Worm (Caenorhabditis elegans) whole organism, late embryonic: ENCODE results near the gene ZK688.12.

Experiments used
- Y22D7AL.16 ChIP-seq: sonication (generic microtip); optimal IDR thresholded peaks from 2 replicates; lab custom pipeline; 2016; ENCODE audit warnings: missing genetic modification characterization, missing compliant biosample characterization
- ahr-1 ChIP-seq: sonication (generic microtip); optimal IDR thresholded peaks from 2 replicates; lab custom pipeline; 2016; ENCODE audit warnings: missing genetic modification characterization, missing compliant biosample characterization
- ama-1 ChIP-seq: fragments of 150-350 bp; optimal IDR thresholded peaks from 2 replicates; lab custom pipeline; 2014
- ceh-2 ChIP-seq: sonication (generic microtip); optimal IDR thresholded peaks from 2 replicates; lab custom pipeline; 2016; ENCODE audit warnings: missing genotype, missing genetic modification characterization, missing compliant biosample characterization
- ceh-22 ChIP-seq: sonication (generic microtip); optimal IDR thresholded peaks from 2 replicates; lab custom pipeline; 2017; ENCODE audit warnings: missing biosample characterization, missing genetic modification characterization
- ceh-48 ChIP-seq: sonication (generic microtip); optimal IDR thresholded peaks from 2 replicates; lab custom pipeline; 2016; ENCODE audit warnings: missing genetic modification characterization, inconsistent platforms, missing compliant biosample characterization
- ceh-6 ChIP-seq: fragments of 200-800 bp; sonication (Bioruptor generic); optimal IDR thresholded peaks from 2 replicates; lab custom pipeline; 2018; ENCODE audit warnings: mild to moderate bottlenecking, missing genetic modification characterization, missing compliant biosample characterization
- ceh-9 ChIP-seq: sonication (generic microtip); optimal IDR thresholded peaks from 2 replicates; lab custom pipeline; 2016; ENCODE audit warnings: mild to moderate bottlenecking, missing genetic modification characterization, inconsistent platforms, missing compliant biosample characterization
- che-1 ChIP-seq: sonication (generic microtip); optimal IDR thresholded peaks from 2 replicates; lab custom pipeline; 2016; ENCODE audit warnings: mild to moderate bottlenecking, missing genetic modification characterization, missing compliant biosample characterization
- dve-1 ChIP-seq: sonication (generic microtip); optimal IDR thresholded peaks from 2 replicates; lab custom pipeline; 2017; ENCODE audit warnings: antibody characterized with exemption, mild to moderate bottlenecking, missing genetic modification characterization, missing compliant biosample characterization
- eyg-1 ChIP-seq: sonication (generic microtip); optimal IDR thresholded peaks from 2 replicates; lab custom pipeline; 2016; ENCODE audit warnings: missing genotype, missing genetic modification characterization, missing compliant biosample characterization
- fkh-10 ChIP-seq: fragments of 150-350 bp; optimal IDR thresholded peaks from 2 replicates; lab custom pipeline; 2014; ENCODE audit warnings: missing biosample characterization, missing genetic modification reagents, missing genetic modification characterization
- fkh-6 ChIP-seq: sonication (generic microtip); optimal IDR thresholded peaks from 2 replicates; lab custom pipeline; 2016; ENCODE audit warnings: missing genetic modification characterization, missing compliant biosample characterization
- hlh-30 ChIP-seq: sonication (generic microtip); optimal IDR thresholded peaks from 2 replicates; lab custom pipeline; 2017; ENCODE audit warnings: antibody characterized with exemption, missing genetic modification characterization, missing compliant biosample characterization; ENCODE audit not compliant: insufficient read depth
- hlh-6 ChIP-seq: sonication (generic microtip); optimal IDR thresholded peaks from 2 replicates; lab custom pipeline; 2016; ENCODE audit warnings: missing genotype, missing genetic modification characterization, missing compliant biosample characterization
- lim-6 ChIP-seq: sonication (generic microtip); optimal IDR thresholded peaks from 2 replicates; lab custom pipeline; 2016; ENCODE audit warnings: missing genetic modification characterization, missing compliant biosample characterization
- lin-11 ChIP-seq: fragments of 200-800 bp; sonication (Bioruptor generic); optimal IDR thresholded peaks from 2 replicates; lab custom pipeline; 2018; ENCODE audit warnings: mild to moderate bottlenecking, missing genetic modification characterization, missing compliant biosample characterization
- mec-3 ChIP-seq: sonication (generic microtip); optimal IDR thresholded peaks from 2 replicates; lab custom pipeline; 2016; ENCODE audit warnings: borderline replicate concordance, missing genetic modification characterization, missing compliant biosample characterization
- nfya-1 ChIP-seq: sonication (generic microtip); optimal IDR thresholded peaks from 2 replicates; lab custom pipeline; 2017; ENCODE audit warnings: missing genetic modification characterization, mild to moderate bottlenecking, missing compliant biosample characterization, antibody characterized with exemption, moderate library complexity
- nhr-11 ChIP-seq: fragments of 150-350 bp; optimal IDR thresholded peaks from 2 replicates; lab custom pipeline; 2014; ENCODE audit warnings: missing biosample characterization, missing genetic modification characterization
- odd-2 ChIP-seq: sonication (generic microtip); optimal IDR thresholded peaks from 2 replicates; lab custom pipeline; 2017; ENCODE audit warnings: antibody characterized with exemption, mild to moderate bottlenecking, missing genetic modification characterization, missing compliant biosample characterization
- pag-3 ChIP-seq: sonication (generic microtip); optimal IDR thresholded peaks from 2 replicates; lab custom pipeline; 2016; ENCODE audit warnings: missing compliant biosample characterization, missing genetic modification characterization, borderline replicate concordance
- pax-1 ChIP-seq: fragments of 150-350 bp; optimal IDR thresholded peaks from 2 replicates; lab custom pipeline; 2014; ENCODE audit warnings: missing biosample characterization, missing genetic modification characterization
- pha-2 ChIP-seq: sonication (generic microtip); optimal IDR thresholded peaks from 2 replicates; lab custom pipeline; 2017; ENCODE audit warnings: mild to moderate bottlenecking, missing genetic modification characterization, missing compliant biosample characterization
- pha-4 ChIP-seq: fragments of 150-350 bp; optimal IDR thresholded peaks from 2 replicates; lab custom pipeline; 2018; ENCODE audit warnings: missing biosample characterization, missing genetic modification reagents, missing genetic modification characterization
- ref-2 ChIP-seq: sonication (generic microtip); optimal IDR thresholded peaks from 2 replicates; lab custom pipeline; 2016; ENCODE audit warnings: missing genetic modification characterization, missing compliant biosample characterization
- sdc-2 ChIP-seq: sonication (generic microtip); optimal IDR thresholded peaks from 2 replicates; lab custom pipeline; 2016; ENCODE audit warnings: missing genotype, missing genetic modification characterization, missing compliant biosample characterization
- tbx-2 ChIP-seq: sonication (generic microtip); optimal IDR thresholded peaks from 2 replicates; lab custom pipeline; 2016; ENCODE audit warnings: missing genetic modification characterization, missing compliant biosample characterization
- ttx-3 ChIP-seq: sonication (generic microtip); optimal IDR thresholded peaks from 2 replicates; lab custom pipeline; 2016; ENCODE audit warnings: missing genetic modification reagents, missing genetic modification characterization, missing compliant biosample characterization
- unc-55 ChIP-seq: sonication (generic microtip); optimal IDR thresholded peaks from 2 replicates; lab custom pipeline; 2017; ENCODE audit warnings: missing biosample characterization, missing genetic modification reagents, missing genetic modification characterization
- ztf-16 ChIP-seq: sonication (generic microtip); optimal IDR thresholded peaks from 2 replicates; lab custom pipeline; 2017; ENCODE audit warnings: missing genetic modification characterization, missing compliant biosample characterization

Gene ZK688.12

DNA sequence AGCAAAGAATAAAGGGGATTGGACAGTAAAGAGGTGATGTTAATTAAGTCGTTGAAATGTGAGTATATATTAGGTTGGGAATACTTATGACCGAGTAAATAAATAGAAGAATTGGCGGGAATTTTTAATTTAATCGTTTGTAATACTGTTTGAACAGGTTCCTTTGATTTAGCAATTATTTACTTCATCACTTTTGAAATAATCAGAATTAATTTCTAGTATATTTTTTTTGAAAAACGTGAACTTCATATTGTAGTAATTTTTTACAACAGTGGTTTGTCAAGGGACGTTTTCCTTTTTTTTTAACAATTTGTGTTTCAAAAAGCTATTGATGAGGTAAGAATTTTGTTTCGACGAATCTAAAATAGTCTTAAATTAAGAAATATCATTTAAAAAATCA, 8.8 kb upstream of the ZK688.12 start, which contains the start of gene C29E4.17:
C29E4.17 (plus strand) TSS at position 301 of the 400 bp plus-strand sequence.
- no peak for TF ChIP-seq pax-1
- TF ChIP-seq hlh-6 (tag; lab: Kevin White, UChicago): no peak
- TF ChIP-seq sdc-2 (tag; lab: Kevin White, UChicago): no peak
- TF ChIP-seq tbx-2: no peak
- TF ChIP-seq pha-2 (tag; lab: Kevin White, UChicago): no peak
- no peak for TF ChIP-seq fkh-10 (GFP tag; lab: Kevin White, UChicago)
- no peak for TF ChIP-seq hlh-30 (tag; lab: Kevin White, UChicago)
- TF ChIP-seq ahr-1 (tag; lab: Kevin White, UChicago): no peak
- no peak for TF ChIP-seq fkh-6
- no peak for TF ChIP-seq eyg-1 (tag; lab: Kevin White, UChicago)

DNA sequence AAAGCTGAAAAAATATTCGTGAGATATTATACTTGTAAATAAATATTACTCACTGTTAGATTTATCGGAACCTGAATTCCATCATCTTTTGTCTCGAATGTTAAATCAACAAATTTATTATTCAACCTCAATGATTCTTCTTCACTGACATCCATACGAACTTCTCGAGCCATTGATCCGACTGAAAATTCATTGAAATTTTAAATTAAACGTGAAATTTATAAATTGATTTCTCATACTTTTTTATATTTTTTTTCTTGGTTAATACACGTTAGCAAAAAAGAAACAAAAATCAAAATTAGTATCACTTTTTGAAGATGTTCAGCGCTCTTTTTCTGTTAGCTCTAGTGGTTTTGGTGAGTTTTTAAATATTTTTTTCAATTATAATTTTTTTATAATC, 6.4 kb upstream of the ZK688.12 start, which contains the start of gene C29E4.14:
C29E4.14 (plus strand) TSS at position 301 of the 400 bp plus-strand sequence.
- no peak for TF ChIP-seq ceh-22 (tag; lab: Kevin White, UChicago)
- TF ChIP-seq lin-11: no peak
- no peak for TF ChIP-seq ceh-6 (GFP tag; lab: Kevin White, UChicago)

ce11 chrIII:7917667-7918066, 4.3 kb upstream of the ZK688.12 start, which contains the start of gene gly-3:
Gene gly-3 (minus strand): TSS chrIII:7917767.
- TF ChIP-seq ama-1 (lab: Kevin White, UChicago): no peak
- TF ChIP-seq odd-2 (tag; lab: Kevin White, UChicago): no peak
- TF ChIP-seq nfya-1 (tag; lab: Kevin White, UChicago): no peak
- TF ChIP-seq tbx-2: no peak
- TF ChIP-seq Y22D7AL.16 (tag; lab: Kevin White, UChicago): no peak
- TF ChIP-seq pag-3: no peak
- no peak for TF ChIP-seq che-1 (tag; lab: Kevin White, UChicago)
- no peak for TF ChIP-seq ceh-6 (GFP tag; lab: Kevin White, UChicago)
- no peak for TF ChIP-seq ref-2
- TF ChIP-seq, all 69 proteins: peak for 0

DNA sequence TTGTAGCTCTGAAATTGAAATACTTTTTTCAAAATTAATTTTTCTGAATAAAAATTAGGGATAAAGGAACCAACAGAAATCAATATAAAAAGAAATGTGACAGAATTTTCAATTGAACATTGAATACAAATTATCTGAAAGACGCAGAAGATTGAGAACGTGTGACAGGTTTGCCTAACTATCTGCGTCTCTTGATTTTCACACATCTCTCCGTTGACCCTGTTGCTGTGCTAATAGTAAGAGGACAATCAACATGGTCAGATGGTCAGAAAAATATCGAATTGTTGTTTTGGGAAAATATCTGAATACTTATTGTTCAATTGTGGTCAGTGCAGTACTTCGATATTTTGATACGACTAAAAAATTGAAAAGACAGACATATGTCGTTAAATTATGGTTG, 1.8 kb downstream of the ZK688.12 start, which contains the start of gene ZK688.7:
ZK688.7 (minus strand) TSS at position 14 of the 400 bp plus-strand sequence.
- TF ChIP-seq hlh-30 (tag; lab: Kevin White, UChicago) (peak; percentile 81), lim-6 (tag; lab: Kevin White, UChicago) (no peak), sdc-2 (tag; lab: Kevin White, UChicago) (no peak), ztf-16 (tag; lab: Kevin White, UChicago) (no peak)

DNA sequence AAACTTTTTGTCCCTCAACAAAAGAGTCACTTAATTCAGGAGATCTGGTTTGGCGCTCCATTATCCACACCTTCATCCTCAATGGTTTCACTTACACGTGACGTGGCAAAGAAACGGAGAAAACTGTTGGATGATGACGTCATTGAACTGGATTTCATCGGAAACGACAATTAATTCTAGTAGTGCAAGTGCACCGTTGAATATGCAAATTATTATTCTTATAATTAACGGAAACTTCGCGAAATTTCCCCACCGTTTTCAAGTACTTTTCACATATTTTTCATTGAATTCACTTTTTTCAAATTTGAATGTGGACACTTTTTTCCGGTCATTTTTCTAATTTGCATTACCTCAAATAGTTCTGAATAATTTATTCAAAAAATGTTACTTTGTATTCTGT, 4.1 kb downstream of the ZK688.12 start, which contains the start of gene ZK688.1:
ZK688.1 (plus strand) TSS at position 301 of the 400 bp plus-strand sequence.
- TF ChIP-seq Y22D7AL.16 (tag; lab: Kevin White, UChicago) (no peak), ztf-16 (tag; lab: Kevin White, UChicago) (no peak), mec-3 (tag; lab: Kevin White, UChicago) (no peak), nhr-11 (tag; lab: Kevin White, UChicago) (no peak), fkh-10 (GFP tag; lab: Kevin White, UChicago) (no peak), pha-4 (tag; lab: Kevin White, UChicago) (no peak), dve-1 (tag; lab: Kevin White, UChicago) (no peak), ceh-48 (tag; lab: Kevin White, UChicago) (no peak), tbx-2 (no peak), ttx-3 (tag; lab: Kevin White, UChicago) (no peak), ceh-2 (no peak), lim-6 (tag; lab: Kevin White, UChicago) (no peak), pax-1 (no peak)

ce11 chrIII:7907515-7907914, 5.9 kb downstream of the ZK688.12 start, which contains the start of gene pcp-5:
Gene pcp-5 (minus strand): TSS chrIII:7907615.
- TF ChIP-seq ceh-9 (no peak), ama-1 (lab: Kevin White, UChicago) (no peak), unc-55 (peak; percentile 6), pha-2 (tag; lab: Kevin White, UChicago) (no peak)
- TF ChIP-seq, all 69 proteins: peak for 1
